Worm (Caenorhabditis elegans) whole organism, L1 larva: ENCODE data around the gene clec-75.

ENCODE experiments used
- unc-98 ChIP-seq: fragments of 200-800 bp; sonication (Bioruptor generic); IDR thresholded peaks from 2 replicates; pipeline ENCODE4 v1.3.6; 2022; ENCODE audit warnings: missing genetic modification characterization, missing compliant biosample characterization
- ztf-11 ChIP-seq, 2 experiments: sonication (generic microtip); optimal IDR thresholded peaks; 2 replicates each; lab custom pipeline; 2016 to 2017; ENCODE audit warnings: missing genetic modification characterization in 2 of 2, missing biosample characterization in 1 of 2, missing compliant biosample characterization in 1 of 2
- ztf-4 ChIP-seq: fragments of 150-350 bp; optimal IDR thresholded peaks from 2 replicates; lab custom pipeline; 2014; ENCODE audit warnings: missing biosample characterization, missing genetic modification characterization

- no peak for TF ChIP-seq ztf-4
- TF ChIP-seq unc-98 (GFP tag; lab: Robert Waterston, UW) = no peak
- no peak for TF ChIP-seq ztf-11 (tag; optimal IDR thresholded peaks at IDR 0.05; lab: Kevin White, UChicago)
These were observed 45.2 kb upstream of the clec-75 start, which contains the start of gene srz-20 for ce11 chrIV:3915296-3915695.
